Worm (Caenorhabditis elegans) whole organism, L3 larva: Measurements from ENCODE around the gene ins-20.

Experiments
- ceh-82 ChIP-seq: fragments of 150-350 bp; optimal IDR thresholded peaks from 2 replicates; lab custom pipeline; 2014; ENCODE audit warnings: missing biosample characterization, missing genetic modification characterization
- daf-12 ChIP-seq: fragments of 150-350 bp; optimal IDR thresholded peaks from 2 replicates; lab custom pipeline; 2014; ENCODE audit warnings: missing biosample characterization, missing genetic modification reagents, missing genetic modification characterization
- lin-39 ChIP-seq: fragments of 150-350 bp; optimal IDR thresholded peaks from 2 replicates; lab custom pipeline; 2018; ENCODE audit warnings: missing biosample characterization, missing genetic modification reagents, missing genetic modification characterization
- tbx-2 ChIP-seq: sonication (generic microtip); optimal IDR thresholded peaks from 2 replicates; lab custom pipeline; 2016; ENCODE audit warnings: mild to moderate bottlenecking, missing genetic modification characterization, missing compliant biosample characterization
- unc-39 ChIP-seq: sonication (generic microtip); optimal IDR thresholded peaks from 4 replicates; lab custom pipeline; 2017; ENCODE audit warnings: missing biosample characterization, missing genetic modification characterization

- no peak for TF ChIP-seq unc-39 (tag; lab: Kevin White, UChicago)
- TF ChIP-seq ceh-82 (tag; lab: Kevin White, UChicago): no peak
- no peak for TF ChIP-seq daf-12 (tag; lab: Kevin White, UChicago)
- no peak for TF ChIP-seq tbx-2 (tag; lab: Kevin White, UChicago)
- TF ChIP-seq lin-39 (tag; lab: Kevin White, UChicago): no peak
Observed at ce11 chrII:6000136-6000535, 10.5 kb upstream of the ins-20 start, which contains the start of gene ins-6.
